Fruit fly (Drosophila melanogaster) whole organism, embryonic: ENCODE measurements around the gene Cow.
A peak's percentile ranks its signal among the peaks of the same experiment; 100 is the strongest.

Experiments used
- Antp ChIP-seq: fragments of 200-800 bp; sonication (Bioruptor generic); optimal IDR thresholded peaks from 3 replicates; lab custom pipeline; 2016; ENCODE audit warnings: missing biosample characterization, missing genetic modification characterization
- B-H2 ChIP-seq: fragments of 200-800 bp; sonication (Bioruptor generic); optimal IDR thresholded peaks from 2 replicates; lab custom pipeline; 2018; ENCODE audit warnings: missing biosample characterization, mild to moderate bottlenecking, missing genetic modification characterization
- Blimp-1 ChIP-seq: fragments of 200-800 bp; sonication (Bioruptor generic); optimal IDR thresholded peaks from 3 replicates; lab custom pipeline; 2018; ENCODE audit warnings: missing biosample characterization, missing genetic modification characterization, mild to moderate bottlenecking, moderate library complexity, missing genetic modification reagents
- CG1024 ChIP-seq: fragments of 200-800 bp; sonication (Bioruptor generic); IDR thresholded peaks from 2 replicates; pipeline ENCODE4 v1.3.6; 2022; ENCODE audit warnings: missing biosample characterization, missing genetic modification characterization
- CG10543 ChIP-seq: fragments of 200-800 bp; sonication (Bioruptor generic); optimal IDR thresholded peaks from 3 replicates; lab custom pipeline; 2017; ENCODE audit warnings: missing biosample characterization, mild to moderate bottlenecking, missing genetic modification characterization, moderate library complexity
- CG10959 ChIP-seq: fragments of 200-800 bp; sonication (Bioruptor generic); IDR thresholded peaks from 2 replicates; pipeline ENCODE4 v1.3.6; 2022; ENCODE audit warnings: missing biosample characterization, missing genetic modification characterization
- CG10979 ChIP-seq: fragments of 200-800 bp; sonication (Bioruptor generic); optimal IDR thresholded peaks from 2 replicates; lab custom pipeline; 2018; ENCODE audit warnings: missing biosample characterization, mild to moderate bottlenecking, missing genetic modification characterization, moderate library complexity
- CG11695 ChIP-seq: fragments of 200-800 bp; sonication (Bioruptor generic); IDR thresholded peaks from 3 replicates; pipeline ENCODE4 v1.3.6; 2022; ENCODE audit warnings: missing biosample characterization, missing genetic modification characterization
- CG12071 ChIP-seq: fragments of 200-800 bp; sonication (Bioruptor generic); optimal IDR thresholded peaks from 3 replicates; lab custom pipeline; 2018; ENCODE audit warnings: missing biosample characterization, mild to moderate bottlenecking, missing genetic modification characterization
- CG13424 ChIP-seq: fragments of 200-800 bp; sonication (Bioruptor generic); optimal IDR thresholded peaks from 2 replicates; lab custom pipeline; 2019; ENCODE audit warnings: missing biosample characterization, mild to moderate bottlenecking, missing genetic modification characterization, moderate library complexity
- CG15696 ChIP-seq: fragments of 200-800 bp; sonication (Bioruptor generic); optimal IDR thresholded peaks from 2 replicates; lab custom pipeline; 2019; ENCODE audit warnings: missing biosample characterization, mild to moderate bottlenecking, missing genetic modification characterization, moderate library complexity
- CG16815 ChIP-seq: fragments of 200-800 bp; sonication (Bioruptor generic); optimal IDR thresholded peaks from 3 replicates; lab custom pipeline; 2017; ENCODE audit warnings: missing biosample characterization, mild to moderate bottlenecking, missing genetic modification characterization
- CG17361 ChIP-seq: fragments of 200-800 bp; sonication (Bioruptor generic); IDR thresholded peaks from 3 replicates; pipeline ENCODE4 v1.3.6; 2022; ENCODE audit warnings: missing biosample characterization, missing genetic modification characterization
- CG2129 ChIP-seq: fragments of 200-800 bp; sonication (Bioruptor generic); IDR thresholded peaks from 2 replicates; pipeline ENCODE4 v1.3.6; 2022; ENCODE audit warnings: missing biosample characterization, missing genetic modification characterization; ENCODE audit not compliant: partially characterized antibody
- CG2875 ChIP-seq: fragments of 200-800 bp; sonication (Bioruptor generic); optimal IDR thresholded peaks from 2 replicates; lab custom pipeline; 2017; ENCODE audit warnings: missing biosample characterization, mild to moderate bottlenecking, missing genetic modification characterization, missing genetic modification reagents
- CG31441 ChIP-seq: fragments of 200-800 bp; sonication (Bioruptor generic); IDR thresholded peaks from 2 replicates; pipeline ENCODE4 v1.3.6; 2022; ENCODE audit warnings: missing biosample characterization, missing genetic modification characterization
- CG4424 ChIP-seq: fragments of 200-800 bp; sonication (Bioruptor generic); optimal IDR thresholded peaks from 3 replicates; lab custom pipeline; 2016; ENCODE audit warnings: missing biosample characterization, missing genetic modification characterization
- CG4730 ChIP-seq: fragments of 200-800 bp; sonication (Bioruptor generic); IDR thresholded peaks from 2 replicates; pipeline ENCODE4 v1.3.6; 2022; ENCODE audit warnings: missing biosample characterization, missing genetic modification characterization
- CG6254 ChIP-seq: fragments of 200-800 bp; sonication (Bioruptor generic); optimal IDR thresholded peaks from 3 replicates; lab custom pipeline; 2017; ENCODE audit warnings: mild to moderate bottlenecking, missing biosample characterization, missing genetic modification reagents, missing genetic modification characterization
- CG6689 ChIP-seq: fragments of 200-800 bp; sonication (Bioruptor generic); IDR thresholded peaks from 2 replicates; pipeline ENCODE4 v1.3.6; 2022; ENCODE audit warnings: missing biosample characterization, missing genetic modification characterization
- CG7556 ChIP-seq: fragments of 200-800 bp; sonication (Bioruptor generic); optimal IDR thresholded peaks from 2 replicates; lab custom pipeline; 2017; ENCODE audit warnings: missing biosample characterization, mild to moderate bottlenecking, missing genetic modification characterization
- CG8359 ChIP-seq: fragments of 200-800 bp; sonication (Bioruptor generic); optimal IDR thresholded peaks from 2 replicates; lab custom pipeline; 2017; ENCODE audit warnings: missing biosample characterization, mild to moderate bottlenecking, missing genetic modification characterization, borderline replicate concordance
- CG8388 ChIP-seq: fragments of 200-800 bp; sonication (Bioruptor generic); optimal IDR thresholded peaks from 2 replicates; lab custom pipeline; 2019; ENCODE audit warnings: missing biosample characterization, mild to moderate bottlenecking, missing genetic modification characterization, moderate library complexity
- CG8765 ChIP-seq: fragments of 200-800 bp; sonication (Bioruptor generic); IDR thresholded peaks from 2 replicates; pipeline ENCODE4 v1.3.6; 2022; ENCODE audit warnings: missing biosample characterization, missing genetic modification characterization
- CG9727 ChIP-seq: fragments of 200-800 bp; sonication (Bioruptor generic); optimal IDR thresholded peaks from 3 replicates; lab custom pipeline; 2017; ENCODE audit warnings: missing biosample characterization, mild to moderate bottlenecking, missing genetic modification characterization
- D19A ChIP-seq: fragments of 200-800 bp; optimal IDR thresholded peaks from 3 replicates; lab custom pipeline; 2019; ENCODE audit warnings: missing biosample characterization, mild to moderate bottlenecking, missing genetic modification characterization, moderate library complexity
- Drgx ChIP-seq: fragments of 200-800 bp; sonication (Bioruptor generic); IDR thresholded peaks from 2 replicates; pipeline ENCODE4 v1.3.6; 2022; ENCODE audit warnings: missing biosample characterization, missing genetic modification characterization
- E2f2 ChIP-seq: fragments of 200-800 bp; sonication (Bioruptor generic); IDR thresholded peaks from 2 replicates; pipeline ENCODE4 v1.3.6; 2022; ENCODE audit warnings: missing biosample characterization, missing genetic modification characterization
- Hey ChIP-seq: fragments of 200-800 bp; sonication (Bioruptor generic); optimal IDR thresholded peaks from 3 replicates; lab custom pipeline; 2018; ENCODE audit warnings: missing biosample characterization, mild to moderate bottlenecking, missing genetic modification characterization
- Kr ChIP-seq: fragments of 200-800 bp; sonication (Bioruptor generic); optimal IDR thresholded peaks from 2 replicates; lab custom pipeline; 2017; ENCODE audit warnings: missing biosample characterization, mild to moderate bottlenecking, missing genetic modification characterization
- Med ChIP-seq: fragments of 200-800 bp; sonication (Bioruptor generic); peaks from one replicate; lab custom pipeline; 2016; ENCODE audit warnings: missing biosample characterization, missing genetic modification characterization, mild to moderate bottlenecking, inconsistent platforms, moderate library complexity
- NFAT ChIP-seq: fragments of 200-800 bp; sonication (Bioruptor generic); IDR thresholded peaks from 2 replicates; pipeline ENCODE4 v1.3.6; 2022; ENCODE audit warnings: missing biosample characterization, missing genetic modification characterization
- Ptx1 ChIP-seq: fragments of 200-800 bp; sonication (Bioruptor generic); IDR thresholded peaks from 2 replicates; pipeline ENCODE4 v1.3.6; 2022; ENCODE audit warnings: missing biosample characterization, missing genetic modification characterization
- Ssrp ChIP-seq: fragments of 200-800 bp; sonication (Bioruptor generic); optimal IDR thresholded peaks from 2 replicates; lab custom pipeline; 2018; ENCODE audit warnings: missing biosample characterization, mild to moderate bottlenecking, missing genetic modification characterization, moderate library complexity
- Xbp1 ChIP-seq: fragments of 200-800 bp; sonication (Bioruptor generic); optimal IDR thresholded peaks from 3 replicates; lab custom pipeline; 2016; ENCODE audit warnings: missing biosample characterization, mild to moderate bottlenecking, missing genetic modification characterization
- az2 ChIP-seq: fragments of 200-800 bp; sonication (Bioruptor generic); optimal IDR thresholded peaks from 3 replicates; lab custom pipeline; 2016; ENCODE audit warnings: missing biosample characterization, missing genetic modification characterization
- cad ChIP-seq: fragments of >200 bp; optimal IDR thresholded peaks from 2 replicates; lab custom pipeline; 2017; ENCODE audit warnings: missing biosample characterization, missing genetic modification characterization
- chm ChIP-seq: fragments of 200-800 bp; sonication (Bioruptor generic); IDR thresholded peaks from 2 replicates; pipeline ENCODE4 v1.3.6; 2022; ENCODE audit warnings: missing biosample characterization, missing genetic modification characterization
- dmrt11E ChIP-seq: fragments of 200-800 bp; sonication (Bioruptor generic); optimal IDR thresholded peaks from 3 replicates; lab custom pipeline; 2018; ENCODE audit warnings: missing biosample characterization, mild to moderate bottlenecking, missing genetic modification characterization, moderate library complexity
- fu2 ChIP-seq: fragments of 200-800 bp; sonication (Bioruptor generic); optimal IDR thresholded peaks from 2 replicates; lab custom pipeline; 2016; ENCODE audit warnings: missing biosample characterization, missing genetic modification characterization
- gsb-n ChIP-seq: fragments of 200-800 bp; sonication (Bioruptor generic); optimal IDR thresholded peaks from 3 replicates; lab custom pipeline; 2018; ENCODE audit warnings: missing biosample characterization, mild to moderate bottlenecking, missing genetic modification characterization
- ken ChIP-seq: fragments of 200-800 bp; sonication (Bioruptor generic); IDR thresholded peaks from 3 replicates; pipeline ENCODE4 v1.3.6; 2022; ENCODE audit warnings: missing biosample characterization, missing genetic modification characterization
- nerfin-1 ChIP-seq: fragments of 200-800 bp; sonication (Bioruptor generic); optimal IDR thresholded peaks from 3 replicates; lab custom pipeline; 2019; ENCODE audit warnings: missing biosample characterization, mild to moderate bottlenecking, missing genetic modification characterization, moderate library complexity
- oc ChIP-seq: fragments of 200-800 bp; sonication (Bioruptor generic); optimal IDR thresholded peaks from 2 replicates; lab custom pipeline; 2018; ENCODE audit warnings: missing biosample characterization, mild to moderate bottlenecking, missing genetic modification characterization, moderate library complexity
- phol ChIP-seq: fragments of 200-800 bp; sonication (Bioruptor generic); optimal IDR thresholded peaks from 3 replicates; lab custom pipeline; 2018; ENCODE audit warnings: missing biosample characterization, mild to moderate bottlenecking, missing genetic modification characterization, moderate library complexity
- ranshi ChIP-seq: fragments of 200-800 bp; sonication (Bioruptor generic); IDR thresholded peaks from 2 replicates; pipeline ENCODE4 v1.3.6; 2022; ENCODE audit warnings: missing biosample characterization, missing genetic modification characterization
- row ChIP-seq: fragments of 200-800 bp; sonication (Bioruptor generic); IDR thresholded peaks from 3 replicates; pipeline ENCODE4 v1.3.6; 2022; ENCODE audit warnings: missing biosample characterization, missing genetic modification characterization
- sqz ChIP-seq: fragments of 200-800 bp; sonication (Bioruptor generic); optimal IDR thresholded peaks from 3 replicates; lab custom pipeline; 2018; ENCODE audit warnings: missing biosample characterization, mild to moderate bottlenecking, missing genetic modification characterization
- tgo ChIP-seq: fragments of 200-800 bp; sonication (Bioruptor generic); IDR thresholded peaks from 3 replicates; pipeline ENCODE4 v1.3.6; 2022; ENCODE audit warnings: missing biosample characterization, missing genetic modification characterization
- z ChIP-seq: fragments of 200-800 bp; sonication (Bioruptor generic); IDR thresholded peaks from 3 replicates; pipeline ENCODE4 v1.3.6; 2022; ENCODE audit warnings: missing biosample characterization, missing genetic modification characterization

The Cow gene

DNA sequence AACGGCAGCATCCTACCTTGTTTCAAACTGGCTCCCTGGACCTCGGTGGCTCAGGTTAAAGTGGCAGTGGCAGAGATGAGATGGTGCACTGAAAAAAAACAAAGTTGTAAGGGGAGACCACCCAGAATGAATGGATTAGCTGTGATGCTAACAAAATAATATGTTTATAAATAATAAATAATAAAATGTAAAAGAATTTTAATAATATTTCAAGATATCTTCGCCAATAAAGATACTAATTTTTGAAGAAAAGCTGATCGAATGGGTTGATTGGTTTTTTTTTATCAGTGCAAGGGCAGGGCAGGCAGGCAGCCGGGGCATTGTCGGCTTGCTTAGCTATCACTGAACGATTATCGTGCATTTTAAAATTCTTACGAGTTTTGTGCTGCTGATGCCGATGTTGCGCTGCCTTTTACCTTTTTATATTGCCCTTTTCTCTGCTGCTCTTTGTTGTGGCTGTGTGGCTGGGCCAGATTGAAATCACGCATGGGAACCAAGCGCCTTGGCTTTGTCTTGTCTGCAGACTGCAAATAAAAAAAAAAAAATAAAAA lies 36.6 kb upstream of the Cow start (continued):
- TF ChIP-seq CG1024 (GFP tag; lab: Robert Waterston, UW): no peak
- TF ChIP-seq CG16815 (GFP tag; lab: Kevin White, UChicago): peak; percentile 60
- TF ChIP-seq CG10979: peak; percentile 78
- no peak for TF ChIP-seq CG10543 (GFP tag; lab: Kevin White, UChicago)
- TF ChIP-seq Ptx1: peak; percentile 19; the same call in 1 of the 2 replicates
- TF ChIP-seq CG8359 (GFP tag; lab: Kevin White, UChicago): peak; percentile 3
- TF ChIP-seq CG8765 (GFP tag; lab: Robert Waterston, UW): peak; percentile 14; the same call in 1 of the 2 replicates
- no peak for TF ChIP-seq tgo
- peak; percentile 56 for TF ChIP-seq phol (tag; lab: Kevin White, UChicago)
- peak; percentile 60 for TF ChIP-seq CG31441 (GFP tag; lab: Robert Waterston, UW)
- peak; percentile 47 for TF ChIP-seq CG7556 (GFP tag; lab: Kevin White, UChicago)
- peak; percentile 53; the same call in 1 of the 2 replicates for TF ChIP-seq chm
- TF ChIP-seq ken (GFP tag; lab: Robert Waterston, UW): no peak
- peak; percentile 85 for TF ChIP-seq dmrt11E (tag; lab: Kevin White, UChicago)
- peak; percentile 45 for TF ChIP-seq gsb-n (tag; lab: Kevin White, UChicago)
- peak; percentile 14 for TF ChIP-seq az2
- peak; percentile 40 for TF ChIP-seq CG2875 (GFP tag; lab: Kevin White, UChicago)
- TF ChIP-seq Hey (tag; lab: Kevin White, UChicago): no peak
- peak; percentile 21 for TF ChIP-seq CG4424 (GFP tag; lab: Kevin White, UChicago)
- TF ChIP-seq Xbp1 (GFP tag; lab: Kevin White, UChicago): peak; percentile 9
- TF ChIP-seq B-H2 (GFP tag; lab: Kevin White, UChicago): no peak
- peak; percentile 39 for TF ChIP-seq CG6254
- TF ChIP-seq CG13424 (tag; lab: Kevin White, UChicago): peak; percentile 26
- TF ChIP-seq nerfin-1: no peak
- peak; percentile 48; the same call in 1 of the 2 replicates for TF ChIP-seq CG6689 (GFP tag; lab: Robert Waterston, UW)
- TF ChIP-seq CG10959 (GFP tag; lab: Robert Waterston, UW): peak; percentile 61
- peak; percentile 61 for TF ChIP-seq row (GFP tag; lab: Robert Waterston, UW)
- peak; percentile 83 for TF ChIP-seq CG15696 (tag; lab: Kevin White, UChicago)
- no peak for TF ChIP-seq Kr (GFP tag; lab: Kevin White, UChicago)
- peak; percentile 22 for TF ChIP-seq Med (GFP tag; lab: Kevin White, UChicago)
- TF ChIP-seq Antp (GFP tag; lab: Kevin White, UChicago): no peak
- no peak for TF ChIP-seq cad
- TF ChIP-seq Blimp-1 (GFP tag; lab: Kevin White, UChicago): peak; percentile 59
- no peak for TF ChIP-seq fu2 (GFP tag; lab: Kevin White, UChicago)
- TF ChIP-seq E2f2: 0 out of 2 replicates have a peak, but pooled peaks have one; percentile 7
- TF ChIP-seq CG11695 (GFP tag; lab: Robert Waterston, UW): 0 out of 3 replicates have a peak, but pooled peaks have one; percentile 25
- TF ChIP-seq CG17361 (GFP tag; lab: Robert Waterston, UW): peak; percentile 63
- no peak for TF ChIP-seq CG12071 (GFP tag; lab: Kevin White, UChicago)
- no peak for TF ChIP-seq CG2129 (GFP tag; lab: Robert Waterston, UW)
- TF ChIP-seq NFAT (GFP tag; lab: Robert Waterston, UW): no peak
- TF ChIP-seq ranshi: no peak
- peak; percentile 72 for TF ChIP-seq CG9727 (GFP tag; lab: Kevin White, UChicago)
- no peak for TF ChIP-seq z (GFP tag; lab: Robert Waterston, UW)
- TF ChIP-seq CG4730 (GFP tag; lab: Robert Waterston, UW): no peak
- TF ChIP-seq D19A: peak; percentile 32
- peak; percentile 48; the same call in 1 of the 2 replicates for TF ChIP-seq Drgx (GFP tag; lab: Robert Waterston, UW)
- no peak for TF ChIP-seq oc (tag; lab: Kevin White, UChicago)
- peak; percentile 56 for TF ChIP-seq CG8388 (GFP tag; lab: Kevin White, UChicago)
- peak; percentile 17 for TF ChIP-seq Ssrp
- peak; percentile 36 for TF ChIP-seq sqz (GFP tag; lab: Kevin White, UChicago)
